Fruit fly (Drosophila melanogaster): ENCODE measurements around the gene Tmtc1.

Tmtc1 gene

dm6 chr2L:2767627-2768026 is 90.1 kb downstream of the Tmtc1 start, which contains the start of the genes Taf10b and Taf10 (continued):
- TF ChIP-seq Oaz (GFP tag; IDR thresholded peaks at IDR 0.05) (no peak), CG10979 (tag; optimal IDR thresholded peaks at IDR 0.05) (no peak), CG14965 (GFP tag; optimal IDR thresholded peaks at IDR 0.05; ENCODE audit: borderline replicate concordance) (no peak), tio (GFP tag; optimal IDR thresholded peaks at IDR 0.05) (no peak), kni (GFP tag; optimal IDR thresholded peaks at IDR 0.05) (no peak), CG15601 (tag; optimal IDR thresholded peaks at IDR 0.05) (no peak), klu (GFP tag; IDR thresholded peaks at IDR 0.05) (no peak), CG6689 (GFP tag; IDR thresholded peaks at IDR 0.05) (no peak), mld (GFP tag; IDR thresholded peaks at IDR 0.05; ENCODE audit: partially characterized antibody) (peak; percentile 76), zfh2 (GFP tag; optimal IDR thresholded peaks at IDR 0.05) (no peak), CG2678 (tag; optimal IDR thresholded peaks at IDR 0.05) (no peak), CG42726 (GFP tag; IDR thresholded peaks at IDR 0.05; ENCODE audit: partially characterized antibody) (peak; percentile 51; the same call in 1 of the 2 replicates), pros (GFP tag; optimal IDR thresholded peaks at IDR 0.05) (no peak), CG18011 (GFP tag; optimal IDR thresholded peaks at IDR 0.05) (no peak), Trl (optimal IDR thresholded peaks at IDR 0.05) (no peak), Trl (GFP tag; optimal IDR thresholded peaks at IDR 0.05) (no peak), vvl (GFP tag; IDR thresholded peaks at IDR 0.05) (peak; percentile 57), wor (GFP tag; IDR thresholded peaks at IDR 0.05) (no peak), D19A (tag; optimal IDR thresholded peaks at IDR 0.05) (peak; percentile 47), corto (GFP tag; optimal IDR thresholded peaks at IDR 0.05) (no peak), sc (optimal IDR thresholded peaks at IDR 0.05) (no peak), sc (GFP tag; optimal IDR thresholded peaks at IDR 0.05) (no peak), lmd (GFP tag; IDR thresholded peaks at IDR 0.05) (no peak), fd3F (GFP tag; optimal IDR thresholded peaks at IDR 0.05) (no peak), Aef1 (GFP tag; IDR thresholded peaks at IDR 0.05) (no peak), Taf1 (GFP tag; IDR thresholded peaks at IDR 0.05) (no peak), CG32532 (GFP tag; IDR thresholded peaks at IDR 0.05) (0 out of 2 replicates have a peak, but pooled peaks have one; percentile 12), scrt (GFP tag; optimal IDR thresholded peaks at IDR 0.05) (no peak), CG11093 (GFP tag; IDR thresholded peaks at IDR 0.05) (no peak), gt (GFP tag; IDR thresholded peaks at IDR 0.05) (no peak), Ravus (GFP tag; IDR thresholded peaks at IDR 0.05) (no peak), cwo (GFP tag; optimal IDR thresholded peaks at IDR 0.05) (no peak), crp (GFP tag; optimal IDR thresholded peaks at IDR 0.05) (peak in 1 of 2 experiments; percentile 75), CG7271 (tag; optimal IDR thresholded peaks at IDR 0.05) (no peak), twi (tag; optimal IDR thresholded peaks at IDR 0.05) (no peak), CG15269 (tag; optimal IDR thresholded peaks at IDR 0.05) (no peak), exex (tag; optimal IDR thresholded peaks at IDR 0.05) (peak; percentile 48), prd (optimal IDR thresholded peaks at IDR 0.05) (no peak), prd (GFP tag; IDR thresholded peaks at IDR 0.05) (no peak), CG2889 (GFP tag; IDR thresholded peaks at IDR 0.05) (no peak), grau (tag; optimal IDR thresholded peaks at IDR 0.05) (no peak), CG5180 (GFP tag; optimal IDR thresholded peaks at IDR 0.05) (no peak), Fer2 (tag; optimal IDR thresholded peaks at IDR 0.05) (no peak), CG17186 (GFP tag; optimal IDR thresholded peaks at IDR 0.05) (peak; percentile 34), Hr78 (GFP tag; optimal IDR thresholded peaks at IDR 0.05) (no peak), Dip3 (GFP tag; optimal IDR thresholded peaks at IDR 0.05) (no peak), trem (tag; optimal IDR thresholded peaks at IDR 0.05) (peak; percentile 69), CG4404 (GFP tag; IDR thresholded peaks at IDR 0.05) (no peak), CG34422 (GFP tag; IDR thresholded peaks at IDR 0.05) (peak; percentile 56; the same call in 2 of the 3 replicates), CG2712 (tag; optimal IDR thresholded peaks at IDR 0.05) (peak; percentile 21), CG18476 (GFP tag; optimal IDR thresholded peaks at IDR 0.05) (no peak), Xrp1 (GFP tag; IDR thresholded peaks at IDR 0.05) (no peak)
